Fruit fly (Drosophila melanogaster) Kc167 (cell line): ENCODE data around the gene CG10132.

ENCODE experiments used
- Sin3A ChIP-seq: fragments of >200 bp; optimal IDR thresholded peaks from 2 replicates; lab custom pipeline; 2018; ENCODE audit warnings: missing external identifiers
- insv ChIP-seq: fragments of >200 bp; optimal IDR thresholded peaks from 3 replicates; lab custom pipeline; 2018; ENCODE audit warnings: missing external identifiers
- psq ChIP-seq: fragments of >200 bp; optimal IDR thresholded peaks from 2 replicates; lab custom pipeline; 2017; ENCODE audit warnings: missing external identifiers
- ttk ChIP-seq: sonication (Bioruptor generic); optimal IDR thresholded peaks from 2 replicates; lab custom pipeline; 2017; ENCODE audit warnings: missing external identifiers

- no peak for TF ChIP-seq ttk
- TF ChIP-seq psq (lab: Kevin White, UChicago) = no peak
- no peak for TF ChIP-seq insv (lab: Kevin White, UChicago)
- no peak for TF ChIP-seq Sin3A (lab: Kevin White, UChicago)
Measured at dm6 chr2L:19508361-19508918, 10.2 kb upstream of the CG10132 start, which contains the start of gene cyst.
